Worm (Caenorhabditis elegans) whole organism, L1 larva: ENCODE results near the gene C54E10.6.

Experiments
- C34B4.2 ChIP-seq: sonication (generic microtip); optimal IDR thresholded peaks from 2 replicates; lab custom pipeline; 2017; ENCODE audit warnings: mild to moderate bottlenecking, missing genetic modification characterization, missing compliant biosample characterization
- F16B12.6 ChIP-seq: fragments of 150-350 bp; optimal IDR thresholded peaks from 2 replicates; lab custom pipeline; 2014; ENCODE audit warnings: missing biosample characterization, missing genetic modification characterization
- aly-2 ChIP-seq: fragments of 150-350 bp; optimal IDR thresholded peaks from 2 replicates; lab custom pipeline; 2014; ENCODE audit warnings: missing biosample characterization, missing genetic modification characterization
- ama-1 ChIP-seq: fragments of 150-350 bp; optimal IDR thresholded peaks from 2 replicates; lab custom pipeline; 2014
- ceh-82 ChIP-seq, 3 experiments: fragments of 150-350 bp in 1 of 3; sonication (generic microtip) in 2 of 3; optimal IDR thresholded peaks; 2 replicates each; lab custom pipeline; 2014 to 2017; ENCODE audit warnings: missing biosample characterization in 3 of 3, missing genetic modification characterization in 3 of 3
- dsc-1 ChIP-seq: sonication (generic microtip); optimal IDR thresholded peaks from 2 replicates; lab custom pipeline; 2016; ENCODE audit warnings: mild to moderate bottlenecking, missing genetic modification characterization, missing compliant biosample characterization
- efl-1 ChIP-seq, 4 experiments: fragments of 150-350 bp; optimal IDR thresholded peaks in 3 of 4; peaks in 1 of 4; 1 replicate in 1 of 4; 2 replicates in 3 of 4; lab custom pipeline; 2014; ENCODE audit warnings: missing biosample characterization in 2 of 4, missing genetic modification characterization in 2 of 4, missing genetic modification reagents in 2 of 4
- egl-27 ChIP-seq, 2 experiments: fragments of 150-350 bp in 1 of 2; sonication (generic microtip); optimal IDR thresholded peaks; 3 replicates each; lab custom pipeline; 2017 to 2018; ENCODE audit warnings: missing biosample characterization in 2 of 2, missing genetic modification characterization in 2 of 2, missing genetic modification reagents in 2 of 2
- elt-2 ChIP-seq: sonication (generic microtip); optimal IDR thresholded peaks from 2 replicates; lab custom pipeline; 2016; ENCODE audit warnings: missing genetic modification characterization, mild to moderate bottlenecking, inconsistent platforms, missing compliant biosample characterization, missing genetic modification reagents
- fkh-8 ChIP-seq: sonication (generic microtip); optimal IDR thresholded peaks from 2 replicates; lab custom pipeline; 2016; ENCODE audit warnings: mild to moderate bottlenecking, missing genetic modification characterization, missing compliant biosample characterization
- fos-1 ChIP-seq: fragments of 150-350 bp; optimal IDR thresholded peaks from 2 replicates; lab custom pipeline; 2014; ENCODE audit warnings: missing biosample characterization, missing genetic modification characterization
- hlh-17 ChIP-seq: fragments of 200-800 bp; sonication (Bioruptor generic); optimal IDR thresholded peaks from 2 replicates; lab custom pipeline; 2018; ENCODE audit warnings: missing genetic modification characterization, mild to moderate bottlenecking, missing compliant biosample characterization, moderate library complexity, borderline replicate concordance
- isw-1 ChIP-seq: fragments of 200-800 bp; sonication (Bioruptor generic); IDR thresholded peaks from 2 replicates; pipeline ENCODE4 v1.3.6; 2022; ENCODE audit warnings: missing genetic modification characterization, missing compliant biosample characterization
- lin-14 ChIP-seq: fragments of 200-800 bp; sonication (Bioruptor generic); optimal IDR thresholded peaks from 2 replicates; lab custom pipeline; 2018; ENCODE audit warnings: mild to moderate bottlenecking, missing genetic modification characterization, moderate library complexity, missing compliant biosample characterization
- mep-1 ChIP-seq: fragments of 150-350 bp; optimal IDR thresholded peaks from 2 replicates; lab custom pipeline; 2014; ENCODE audit warnings: missing biosample characterization, missing genetic modification characterization
- nhr-11 ChIP-seq: fragments of 150-350 bp; optimal IDR thresholded peaks from 2 replicates; lab custom pipeline; 2014; ENCODE audit warnings: missing biosample characterization, missing genetic modification characterization
- nhr-19 ChIP-seq: fragments of 200-800 bp; sonication (Bioruptor generic); conservative IDR thresholded peaks from 2 replicates; pipeline ENCODE4 v1.3.6; 2022; ENCODE audit warnings: missing genetic modification characterization, missing compliant biosample characterization
- nhr-47 ChIP-seq: sonication (generic microtip); optimal IDR thresholded peaks from 2 replicates; lab custom pipeline; 2016; ENCODE audit warnings: mild to moderate bottlenecking, missing genetic modification characterization, moderate library complexity, missing compliant biosample characterization
- nhr-76 ChIP-seq: sonication (generic microtip); optimal IDR thresholded peaks from 2 replicates; lab custom pipeline; 2017; ENCODE audit warnings: missing biosample characterization, missing genetic modification characterization
- pax-3 ChIP-seq: fragments of 200-800 bp; sonication (Bioruptor generic); optimal IDR thresholded peaks from 2 replicates; lab custom pipeline; 2018; ENCODE audit warnings: mild to moderate bottlenecking, missing genetic modification characterization, moderate library complexity, missing compliant biosample characterization
- rnt-1 ChIP-seq: sonication (generic microtip); optimal IDR thresholded peaks from 2 replicates; lab custom pipeline; 2016; ENCODE audit warnings: mild to moderate bottlenecking, missing genetic modification characterization, moderate library complexity, missing compliant biosample characterization
- snpc-4 ChIP-seq: fragments of 150-350 bp; optimal IDR thresholded peaks from 2 replicates; lab custom pipeline; 2014; ENCODE audit warnings: missing biosample characterization, missing genetic modification characterization
- snu-23 ChIP-seq: sonication (generic microtip); optimal IDR thresholded peaks from 2 replicates; lab custom pipeline; 2016; ENCODE audit warnings: missing genetic modification characterization, missing compliant biosample characterization
- sox-4 ChIP-seq: sonication (generic microtip); optimal IDR thresholded peaks from 2 replicates; lab custom pipeline; 2016; ENCODE audit warnings: missing genetic modification characterization, missing compliant biosample characterization
- tbx-2 ChIP-seq: sonication (generic microtip); optimal IDR thresholded peaks from 2 replicates; lab custom pipeline; 2016; ENCODE audit warnings: missing genetic modification characterization, missing compliant biosample characterization
- unc-130 ChIP-seq: fragments of 150-350 bp; optimal IDR thresholded peaks from 2 replicates; lab custom pipeline; 2017; ENCODE audit warnings: missing biosample characterization, missing genetic modification characterization, inconsistent platforms
- unc-62 ChIP-seq: fragments of 150-350 bp; optimal IDR thresholded peaks from 2 replicates; lab custom pipeline; 2014; ENCODE audit warnings: missing biosample characterization, missing genetic modification reagents, missing genetic modification characterization
- unc-98 ChIP-seq: fragments of 200-800 bp; sonication (Bioruptor generic); IDR thresholded peaks from 2 replicates; pipeline ENCODE4 v1.3.6; 2022; ENCODE audit warnings: missing genetic modification characterization, missing compliant biosample characterization
- zag-1 ChIP-seq: fragments of 150-350 bp; optimal IDR thresholded peaks from 2 replicates; lab custom pipeline; 2014; ENCODE audit warnings: missing biosample characterization, missing genetic modification characterization
- zip-4 ChIP-seq: fragments of 200-800 bp; sonication (Bioruptor generic); optimal IDR thresholded peaks from 2 replicates; lab custom pipeline; 2018; ENCODE audit warnings: mild to moderate bottlenecking, missing genetic modification characterization, moderate library complexity, missing compliant biosample characterization
- ztf-11 ChIP-seq, 2 experiments: sonication (generic microtip); optimal IDR thresholded peaks; 2 replicates each; lab custom pipeline; 2016 to 2017; ENCODE audit warnings: missing genetic modification characterization in 2 of 2, missing biosample characterization in 1 of 2, missing compliant biosample characterization in 1 of 2

The C54E10.6 gene

ce11 chrV:18808621-18809020 lies at the start of gene C54E10.6:
C54E10.6 (minus strand) TSS chrV:18808729.
- TF ChIP-seq snu-23 (peak; percentile 16), nhr-47 (tag; lab: Kevin White, UChicago) (peak; percentile 9), unc-98 (GFP tag; lab: Robert Waterston, UW) (no peak), tbx-2 (tag; lab: Kevin White, UChicago) (peak; percentile 18), nhr-19 (0 out of 2 replicates have a peak, but pooled peaks have one; percentile 11), lin-14 (peak; percentile 46), ztf-11 (tag; optimal IDR thresholded peaks at IDR 0.05; lab: Kevin White, UChicago) (peak in 1 of 2 experiments; percentile 23), unc-130 (no peak), rnt-1 (tag; lab: Kevin White, UChicago) (peak; percentile 60), fos-1 (tag; lab: Kevin White, UChicago) (no peak), nhr-76 (no peak), efl-1 (optimal IDR thresholded peaks at IDR 0.05; lab: Kevin White, UChicago) (peak in 1 of 2 experiments; percentile 5), efl-1 (GFP tag; optimal IDR thresholded peaks at IDR 0.05 in 1 of 2; lab: Kevin White, UChicago) (no peak)

ce11 chrV:18854788-18855187 lies 46.3 kb upstream of the C54E10.6 start:
- TF ChIP-seq efl-1 (optimal IDR thresholded peaks at IDR 0.05; lab: Kevin White, UChicago) (no peak), efl-1 (GFP tag; optimal IDR thresholded peaks at IDR 0.05 in 1 of 2; lab: Kevin White, UChicago) (peak in 1 of 2 experiments; percentile 29), nhr-11 (tag; lab: Kevin White, UChicago) (no peak)

- no peak for TF ChIP-seq ztf-11 (tag; optimal IDR thresholded peaks at IDR 0.05; lab: Kevin White, UChicago)
- no peak for TF ChIP-seq efl-1 (optimal IDR thresholded peaks at IDR 0.05; lab: Kevin White, UChicago)
- peak in 1 of 2 experiments; percentile 42 for TF ChIP-seq efl-1 (GFP tag; optimal IDR thresholded peaks at IDR 0.05 in 1 of 2; lab: Kevin White, UChicago)
- no peak for TF ChIP-seq C34B4.2 (tag; lab: Kevin White, UChicago)
- TF ChIP-seq F16B12.6 (tag; lab: Kevin White, UChicago), result no peak
- TF ChIP-seq unc-62 (GFP tag; lab: Kevin White, UChicago), result no peak
These were observed 40.0 kb upstream of the C54E10.6 start for ce11 chrV:18848578-18848977.

ce11 chrV:18846480-18846879 lies 38.0 kb upstream of the C54E10.6 start, which contains the start of gene nhr-230:
nhr-230 (plus strand) TSS chrV:18846780.
- TF ChIP-seq snpc-4 (no peak), mep-1 (no peak), C34B4.2 (tag; lab: Kevin White, UChicago) (no peak), ztf-11 (tag; optimal IDR thresholded peaks at IDR 0.05; lab: Kevin White, UChicago) (no peak), lin-14 (no peak), pax-3 (tag; lab: Kevin White, UChicago) (no peak), zag-1 (tag; lab: Kevin White, UChicago) (no peak), F16B12.6 (tag; lab: Kevin White, UChicago) (no peak), tbx-2 (tag; lab: Kevin White, UChicago) (no peak), elt-2 (tag; lab: Kevin White, UChicago) (no peak), aly-2 (tag; lab: Kevin White, UChicago) (no peak), ama-1 (lab: Kevin White, UChicago) (no peak), dsc-1 (tag; lab: Kevin White, UChicago) (peak; percentile 4), zip-4 (GFP tag; lab: Kevin White, UChicago) (no peak), fkh-8 (peak; percentile 1), ceh-82 (tag; optimal IDR thresholded peaks at IDR 0.05; lab: Kevin White, UChicago) (no peak), fos-1 (tag; lab: Kevin White, UChicago) (no peak)
- TF ChIP-seq, all 84 proteins: peak for 2

DNA sequence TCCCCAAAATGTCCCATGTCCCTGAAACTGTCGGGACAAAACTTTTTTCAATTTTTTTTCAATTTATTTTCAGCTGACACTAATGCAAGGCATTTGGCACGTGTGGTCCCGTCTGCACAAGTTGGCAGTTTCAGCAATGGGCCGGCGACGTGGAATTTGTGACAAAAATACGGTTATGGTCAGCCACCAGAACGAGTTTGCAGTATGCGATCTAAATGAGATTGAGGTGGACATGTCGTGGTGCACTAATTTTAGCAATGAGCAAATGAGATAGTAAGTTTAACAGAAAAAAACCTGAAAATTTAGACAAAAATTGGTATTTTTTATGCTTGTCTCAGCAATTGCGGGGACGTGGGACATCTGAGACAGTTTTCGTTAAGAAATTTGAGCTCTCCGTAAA lies 33.9 kb upstream of the C54E10.6 start:
- TF ChIP-seq lin-14 (no peak), isw-1 (no peak), hlh-17 (GFP tag; lab: Kevin White, UChicago) (no peak), sox-4 (tag; lab: Kevin White, UChicago) (no peak), egl-27 (tag; optimal IDR thresholded peaks at IDR 0.05; lab: Kevin White, UChicago) (no peak), efl-1 (optimal IDR thresholded peaks at IDR 0.05; lab: Kevin White, UChicago) (no peak), efl-1 (GFP tag; optimal IDR thresholded peaks at IDR 0.05 in 1 of 2; lab: Kevin White, UChicago) (peak in 1 of 2 experiments; percentile 63)
